Worm (Caenorhabditis elegans): ENCODE measurements around the gene C06H5.6.
"Not testable (repeated sequence)": the region's sequence is repeated elsewhere in the genome, so short reads cannot be mapped to it uniquely, and the experiment has no call there.

DNA sequence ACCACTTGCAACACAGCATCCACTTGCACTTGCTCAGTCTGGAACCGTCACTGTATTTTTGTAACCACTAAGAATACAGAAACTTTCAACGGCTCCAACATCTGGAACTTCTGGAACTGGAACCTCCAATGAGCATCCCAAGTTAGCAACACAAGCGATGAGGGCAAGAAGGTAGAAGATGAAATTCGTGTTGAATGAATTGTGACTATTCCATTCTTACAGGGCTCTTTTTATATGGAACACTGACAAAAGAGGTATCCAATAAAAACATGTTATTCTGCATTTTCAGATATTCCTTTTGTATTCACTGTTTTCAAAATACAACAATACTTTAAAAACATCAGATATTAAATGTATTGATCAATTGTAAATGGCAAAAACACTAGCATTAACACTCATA is 5.2 kb upstream of the C06H5.6 start, which contains the start of gene C06H5.11:
- not testable (repeated sequence) for TF ChIP-seq K12H6.12 (tag; optimal IDR thresholded peaks at IDR 0.05); ztf-3 (GFP tag; optimal IDR thresholded peaks at IDR 0.05); lag-1 (GFP tag; IDR thresholded peaks at IDR 0.05); unc-62 (GFP tag; optimal IDR thresholded peaks at IDR 0.05); cebp-2 (GFP tag; IDR thresholded peaks at IDR 0.05); him-1 (tag; optimal IDR thresholded peaks at IDR 0.05); Y53F4B.3 (GFP tag; IDR thresholded peaks at IDR 0.05); zim-3 (tag; optimal IDR thresholded peaks at IDR 0.05); T26A5.8 (tag; optimal IDR thresholded peaks at IDR 0.05); akir-1 (GFP tag; optimal IDR thresholded peaks at IDR 0.05); F49E8.2 (tag; optimal IDR thresholded peaks at IDR 0.05; ENCODE audit: insufficient read depth)

Data from whole organism, young adult.